Worm (Caenorhabditis elegans): ENCODE measurements around the gene K08E7.4.

DNA sequence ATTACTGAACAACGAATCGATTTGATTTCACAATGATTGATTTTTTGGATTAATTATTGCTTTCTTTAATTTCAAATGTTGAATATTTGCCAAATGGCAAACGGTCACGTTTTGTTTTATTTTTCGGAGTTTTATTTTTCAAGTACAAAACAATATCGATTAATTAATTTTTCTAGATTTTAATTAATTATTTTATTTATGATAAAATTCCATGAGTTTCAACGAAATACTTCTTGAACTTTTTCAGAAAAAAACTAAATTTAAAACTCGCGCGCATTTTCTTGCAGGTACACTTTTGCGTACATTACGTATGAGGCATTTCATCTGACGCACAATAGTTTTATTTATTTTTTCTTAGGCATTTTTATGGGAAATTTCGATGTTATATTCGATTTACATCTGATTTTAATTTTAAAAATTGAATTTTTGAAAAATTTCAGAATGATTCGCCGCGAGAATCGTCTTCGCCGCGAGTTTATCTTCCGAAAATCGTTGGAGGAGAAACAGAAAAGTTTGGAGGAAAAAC is 12.0 kb downstream of the K08E7.4 start, which contains the start of the genes ZK795.2 and ZK795.3:
- TF ChIP-seq tbx-11 (GFP tag; IDR thresholded peaks at IDR 0.05), result no peak
- no peak for TF ChIP-seq hmbx-1 (tag; optimal IDR thresholded peaks at IDR 0.05)
- TF ChIP-seq ceh-36 (tag; optimal IDR thresholded peaks at IDR 0.05), result no peak
- TF ChIP-seq scrt-1 (GFP tag; IDR thresholded peaks at IDR 0.05), result no peak
- TF ChIP-seq ceh-13 (GFP tag; optimal IDR thresholded peaks at IDR 0.05), result no peak
- TF ChIP-seq flt-1 (GFP tag; IDR thresholded peaks at IDR 0.05), result no peak
- TF ChIP-seq tbx-37 (GFP tag; conservative IDR thresholded peaks at IDR 0.05), result no peak
